Fruit fly (Drosophila melanogaster) S2 (cell line): ENCODE measurements around the gene CG5810.

Source experiments
- CG8478 ChIP-seq: fragments of >200 bp; optimal IDR thresholded peaks from 2 replicates; lab custom pipeline; 2018
- CTCF ChIP-seq, 2 experiments: fragments of >200 bp; optimal IDR thresholded peaks; 2 replicates each; lab custom pipeline; 2018

dm6 chr3R:21205680-21206326 lies 42.2 kb downstream of the CG5810 start:
- no peak for TF ChIP-seq CG8478 (lab: Kevin White, UChicago)
- TF ChIP-seq CTCF (optimal IDR thresholded peaks at IDR 0.05; lab: Kevin White, UChicago): no peak
